Fruit fly (Drosophila melanogaster) whole organism, larva: Measurements from ENCODE around the gene Muc68E.

Experiments
- noc ChIP-seq: fragments of 200-800 bp; sonication (Bioruptor generic); optimal IDR thresholded peaks from 3 replicates; lab custom pipeline; 2019; ENCODE audit warnings: missing biosample characterization, mild to moderate bottlenecking, missing genetic modification characterization, moderate library complexity

The Muc68E gene

DNA sequence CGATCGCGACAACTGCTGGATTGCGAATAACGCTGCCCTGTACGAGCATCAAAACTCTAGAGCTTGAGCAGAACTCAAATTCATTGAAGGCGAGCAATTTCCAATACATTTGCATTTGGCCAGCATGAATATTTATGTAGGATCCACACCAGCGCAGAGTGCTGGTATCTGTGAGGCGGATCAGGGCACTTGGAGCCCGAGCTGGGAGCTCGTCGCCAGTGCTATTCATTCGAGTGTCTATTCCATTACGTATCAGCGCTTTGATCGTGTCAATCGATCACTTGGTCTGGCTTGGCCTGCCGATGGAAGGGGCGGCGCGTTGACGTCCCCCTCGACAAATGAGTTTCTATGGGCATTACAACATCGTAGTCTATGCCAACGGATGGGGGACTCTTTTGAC lies 6.7 kb downstream of the Muc68E start, which contains the start of gene prc:
Gene prc (minus strand): TSS at position 28 of the 400 bp plus-strand sequence.
- no peak for TF ChIP-seq noc (tag; lab: Kevin White, UChicago)

DNA sequence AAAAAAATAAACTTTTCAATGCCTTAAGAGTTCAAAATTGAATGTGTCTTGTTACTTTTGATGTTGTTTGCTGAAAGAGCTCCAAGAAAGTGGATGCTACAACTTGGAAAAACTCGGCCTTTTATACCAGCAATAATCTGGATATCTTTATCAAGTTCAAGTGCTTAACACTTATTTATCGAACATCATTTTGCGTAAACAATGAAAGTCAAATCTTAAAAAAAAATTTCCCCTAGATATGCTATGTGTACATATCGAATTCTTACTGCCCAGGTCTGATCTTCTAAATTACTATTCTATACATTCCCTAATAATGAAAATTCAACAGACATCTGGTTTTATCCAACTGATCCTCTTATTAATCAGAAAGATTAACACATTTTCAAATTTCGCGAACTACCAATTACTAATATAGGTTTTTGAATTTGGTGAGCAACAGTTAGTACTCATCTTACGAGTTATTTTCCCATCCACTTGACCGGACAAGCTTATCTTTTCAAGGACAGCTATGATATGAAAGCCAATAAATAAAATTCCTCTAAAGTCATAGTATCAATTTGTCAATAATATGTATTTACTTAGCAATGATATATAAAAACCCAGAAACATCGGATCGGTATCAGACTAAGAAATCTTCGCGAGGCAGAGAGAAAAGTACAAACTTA lies 15.0 kb downstream of the Muc68E start, which contains the start of the genes CG11570 and CG43294:
Gene CG11570 (minus strand): TSS at position 101 of the 665 bp plus-strand sequence.
Gene CG43294 (plus strand): TSS at position 615 of the 665 bp plus-strand sequence.
- no peak for TF ChIP-seq noc (tag; lab: Kevin White, UChicago)

DNA sequence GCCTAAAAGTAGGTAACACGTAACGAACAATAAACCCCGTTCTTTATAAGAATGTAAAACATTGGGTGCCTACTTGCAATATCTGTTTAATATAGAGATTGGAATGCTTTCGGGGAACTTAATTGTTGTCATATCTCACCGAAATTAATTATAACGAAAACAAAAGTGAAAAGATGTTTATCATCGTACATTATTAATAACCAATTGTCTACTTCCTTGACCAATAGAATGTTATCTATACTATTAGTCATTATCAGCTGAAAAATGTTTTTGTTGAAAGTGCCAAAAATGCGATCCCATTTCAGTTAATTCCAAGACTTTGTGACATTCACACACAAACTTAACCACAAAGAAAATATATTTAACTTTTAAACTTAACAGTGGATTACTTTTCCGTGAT lies 19.0 kb downstream of the Muc68E start, which contains the start of gene CG7248:
Gene CG7248 (plus strand): TSS at position 301 of the 400 bp plus-strand sequence.
- TF ChIP-seq noc (tag; lab: Kevin White, UChicago): no peak

DNA sequence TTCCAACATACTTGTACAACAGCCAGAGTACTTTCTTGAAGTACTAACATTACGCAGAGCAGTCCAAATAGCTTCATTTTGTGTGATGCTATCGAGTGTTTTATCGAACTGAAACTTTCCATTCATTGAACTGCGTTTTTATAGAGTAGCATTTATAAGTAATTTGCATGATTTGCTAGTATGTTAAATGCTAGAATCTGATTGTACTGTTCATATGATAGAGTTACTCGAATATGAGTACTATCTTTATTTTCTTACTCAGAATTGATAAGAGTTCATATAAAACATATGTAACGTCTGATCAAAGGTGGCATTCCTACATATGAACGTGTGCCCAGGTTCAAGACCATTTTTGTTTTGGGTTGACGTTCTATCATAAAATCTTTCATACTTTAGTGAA lies 19.6 kb downstream of the Muc68E start, which contains the start of gene obst-G:
Gene obst-G (minus strand): TSS at position 101 of the 400 bp plus-strand sequence.
- TF ChIP-seq noc (tag; lab: Kevin White, UChicago): no peak

DNA sequence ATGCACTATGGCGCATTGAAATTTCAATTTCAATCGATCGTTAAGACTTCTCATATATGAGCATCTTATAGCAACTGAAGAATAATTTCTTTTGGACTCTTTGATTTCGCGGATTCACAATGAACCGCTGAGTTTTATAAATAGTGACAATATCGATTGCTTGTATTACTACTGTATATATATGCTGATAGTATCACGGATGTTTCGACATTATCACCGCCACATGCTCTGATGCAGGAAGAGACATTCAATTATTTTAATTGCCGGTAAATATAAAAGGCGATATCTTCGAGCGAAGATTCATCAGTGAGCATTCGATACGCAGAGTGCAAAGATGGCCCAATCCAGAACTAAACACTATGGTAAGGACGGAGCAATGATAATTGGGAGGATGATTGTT lies 23.2 kb downstream of the Muc68E start, which contains the start of gene CG17826:
Gene CG17826 (plus strand): TSS at position 301 of the 400 bp plus-strand sequence.
- no peak for TF ChIP-seq noc (tag; lab: Kevin White, UChicago)

DNA sequence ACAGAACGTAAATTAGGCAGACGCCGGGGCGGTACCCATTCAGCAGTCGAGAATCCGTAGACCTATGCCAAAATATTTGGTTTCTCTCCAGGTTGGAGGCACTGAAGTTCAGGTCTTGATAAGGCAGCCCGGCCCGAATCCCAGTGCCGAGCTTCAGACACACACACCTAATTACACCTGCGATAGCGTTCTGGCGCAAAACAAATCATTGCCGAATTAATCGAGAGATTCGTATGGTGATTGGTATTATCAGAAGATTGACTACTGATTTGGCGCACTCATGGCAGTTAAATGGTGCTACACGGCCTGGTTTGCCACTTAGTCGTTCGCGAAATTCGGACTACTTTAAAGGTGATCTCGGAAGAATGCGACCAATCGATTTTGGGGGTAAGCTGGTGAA lies 25.4 kb downstream of the Muc68E start, which contains the start of gene CG7252:
Gene CG7252 (plus strand): TSS at position 319 of the 400 bp plus-strand sequence.
- no peak for TF ChIP-seq noc (tag; lab: Kevin White, UChicago)

DNA sequence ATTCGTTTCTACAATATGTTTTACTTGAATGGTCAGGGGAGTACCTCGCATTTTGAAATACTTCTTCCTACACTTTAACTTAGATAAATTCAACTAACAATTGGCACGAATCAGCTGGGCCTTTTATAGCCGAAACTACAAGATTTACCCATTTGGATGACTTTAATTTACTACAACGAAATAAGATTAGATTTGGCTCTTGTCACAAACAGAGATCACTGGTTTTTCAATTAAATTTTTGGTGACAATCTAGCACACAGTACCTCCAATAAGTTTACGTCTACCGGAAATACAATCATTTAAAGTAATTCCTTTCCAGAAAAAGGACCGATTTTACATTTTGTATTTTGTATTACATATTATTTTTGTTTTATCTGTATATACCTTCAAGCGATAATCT lies 28.0 kb downstream of the Muc68E start, which contains the start of gene CG5883:
Gene CG5883 (minus strand): TSS at position 101 of the 400 bp plus-strand sequence.
- no peak for TF ChIP-seq noc (tag; lab: Kevin White, UChicago)

DNA sequence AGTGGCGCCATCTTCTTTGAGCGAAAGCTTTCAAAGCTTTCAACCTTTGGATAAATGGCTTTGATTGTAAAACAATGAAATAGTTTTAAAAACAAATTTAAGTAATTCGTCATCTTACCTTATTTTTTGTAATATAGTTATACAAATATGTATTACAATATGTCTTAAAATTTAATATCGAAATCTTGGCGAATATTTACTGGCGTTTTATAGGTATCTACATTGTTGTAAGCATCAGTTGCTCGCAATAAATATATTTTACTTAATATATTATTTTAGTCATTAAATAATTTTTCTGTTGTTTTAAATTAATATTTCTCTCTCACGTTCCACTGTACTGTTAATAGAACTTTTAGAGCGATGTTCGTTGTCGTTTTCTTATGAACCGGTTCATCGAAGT lies 31.2 kb downstream of the Muc68E start, which contains the start of gene Rpt4R:
Gene Rpt4R (plus strand): TSS at position 301 of the 400 bp plus-strand sequence.
- no peak for TF ChIP-seq noc (tag; lab: Kevin White, UChicago)

DNA sequence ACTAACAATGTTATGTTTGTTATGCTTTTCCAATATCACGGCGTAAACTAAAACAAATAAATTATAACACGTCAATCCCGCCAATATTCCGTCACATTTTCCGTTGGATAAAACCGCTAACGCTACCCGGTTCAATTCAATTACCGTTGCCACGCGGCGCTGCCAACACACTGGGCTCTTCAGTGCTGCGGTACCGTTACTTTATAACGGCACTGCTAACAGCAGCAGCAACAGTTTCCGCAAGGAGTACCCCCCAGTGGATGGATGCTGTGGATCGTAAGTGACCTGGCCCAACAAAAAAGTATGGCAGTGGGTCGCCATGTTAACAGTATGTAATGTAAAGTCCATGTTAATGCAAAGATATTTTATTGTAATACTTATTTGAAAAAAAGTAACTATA lies 34.1 kb downstream of the Muc68E start, which contains the start of gene CG44837:
Gene CG44837 (minus strand): TSS at position 157 of the 400 bp plus-strand sequence.
- TF ChIP-seq noc (tag; lab: Kevin White, UChicago): no peak

DNA sequence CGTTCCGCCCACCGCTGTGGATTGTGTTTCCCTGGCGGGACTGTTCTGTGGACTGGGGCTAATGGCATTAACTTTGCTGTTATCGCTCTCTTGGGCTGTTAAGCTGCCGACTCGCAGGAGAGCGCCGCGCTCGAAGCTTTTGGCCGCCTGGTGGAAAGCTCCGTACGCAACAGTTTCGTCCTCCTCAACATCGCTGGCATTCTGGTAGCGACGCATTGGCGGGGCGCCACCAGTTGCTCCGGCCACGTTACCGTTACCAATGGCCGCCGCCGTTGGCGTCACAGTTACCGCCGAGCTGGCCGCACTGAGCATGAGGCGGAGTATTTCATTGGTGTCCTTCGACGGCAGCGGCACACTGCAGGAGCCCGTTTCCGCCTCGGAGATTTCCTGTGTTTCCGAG lies 35.5 kb downstream of the Muc68E start:
- TF ChIP-seq noc (tag; lab: Kevin White, UChicago): no peak

DNA sequence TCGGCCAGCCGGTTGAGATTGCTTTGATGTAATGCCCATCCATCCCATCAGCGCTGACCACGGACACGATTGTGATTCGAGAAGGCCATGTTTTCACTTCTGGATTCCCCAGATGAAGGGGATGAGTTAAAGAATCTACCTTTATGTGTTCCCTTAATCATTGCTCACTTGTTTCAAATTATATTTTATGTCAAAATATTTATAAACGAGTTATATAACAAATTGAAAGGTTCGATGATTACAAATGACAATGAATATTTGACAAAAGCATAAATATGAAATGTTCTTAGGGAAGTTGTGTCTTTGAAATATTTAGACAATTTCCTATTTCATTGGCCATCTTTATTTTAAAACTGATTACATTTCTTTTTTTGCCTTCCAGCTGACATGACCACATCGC lies 41.2 kb downstream of the Muc68E start:
- no peak for TF ChIP-seq noc (tag; lab: Kevin White, UChicago)

DNA sequence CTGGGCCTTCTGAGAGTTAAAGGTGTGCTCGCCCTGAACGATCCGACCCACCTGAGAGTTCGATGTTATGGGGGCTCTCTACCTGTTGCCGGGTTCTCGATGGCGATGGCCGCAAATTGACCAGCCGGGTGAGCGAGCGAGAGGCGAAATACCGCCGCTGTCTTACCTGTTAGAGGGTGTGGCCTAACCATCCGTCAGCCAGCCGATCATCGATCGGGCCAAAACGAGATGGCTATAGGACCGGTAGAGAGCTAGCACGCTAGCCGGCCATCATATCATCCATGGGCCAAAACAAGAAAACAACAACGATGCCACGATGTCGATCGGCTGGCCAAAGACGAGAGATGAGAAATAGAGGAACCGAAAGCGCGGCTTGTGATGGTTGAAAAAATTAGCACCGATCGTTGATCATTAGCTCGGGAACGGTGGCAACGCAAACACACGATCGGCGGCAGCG lies 45.5 kb downstream of the Muc68E start, which contains the start of gene byn:
Gene byn (plus strand): TSS at position 407 of the 457 bp plus-strand sequence.
- TF ChIP-seq noc (tag; lab: Kevin White, UChicago): no peak

DNA sequence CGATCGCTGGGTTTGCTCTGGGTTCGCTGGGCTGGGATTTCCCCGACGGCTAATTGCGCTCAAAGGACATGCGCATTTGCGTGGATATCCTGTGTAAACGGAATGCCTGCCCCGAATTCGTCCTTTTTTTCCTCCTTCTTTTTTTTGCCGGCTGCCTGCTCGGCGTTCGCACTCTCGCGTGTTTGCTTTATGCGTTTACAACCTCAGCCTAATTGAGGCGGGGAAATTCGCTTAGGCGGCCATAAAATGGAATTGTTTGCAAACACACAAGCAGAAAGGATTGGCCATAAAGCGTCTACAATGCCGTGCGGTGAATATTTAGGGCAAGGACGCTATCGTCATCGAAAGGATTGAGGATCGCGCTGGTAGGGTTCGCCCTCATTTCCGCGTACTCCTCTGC lies 47.4 kb downstream of the Muc68E start:
- no peak for TF ChIP-seq noc (tag; lab: Kevin White, UChicago)

DNA sequence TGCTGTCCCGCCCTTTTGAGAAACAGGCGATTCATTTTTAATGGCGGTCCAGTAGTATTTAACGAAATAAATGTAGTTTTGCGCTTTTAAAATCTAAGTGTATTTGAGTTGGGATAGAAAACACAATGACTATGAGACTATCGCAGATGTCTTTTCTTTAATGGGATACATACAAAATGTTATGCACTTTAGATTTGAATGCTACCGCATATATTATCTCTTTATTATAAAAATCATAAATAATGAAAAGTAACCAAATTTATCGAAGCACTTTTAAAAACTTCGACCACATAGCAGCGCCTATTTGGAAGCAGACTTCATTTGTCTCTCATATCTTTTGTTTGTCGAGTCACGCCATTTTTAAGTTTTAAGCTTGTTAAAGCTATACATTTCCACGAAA lies 48.1 kb downstream of the Muc68E start, which contains the start of gene SdhAL:
Gene SdhAL (minus strand): TSS at position 101 of the 400 bp plus-strand sequence.
- TF ChIP-seq noc (tag; lab: Kevin White, UChicago): no peak

DNA sequence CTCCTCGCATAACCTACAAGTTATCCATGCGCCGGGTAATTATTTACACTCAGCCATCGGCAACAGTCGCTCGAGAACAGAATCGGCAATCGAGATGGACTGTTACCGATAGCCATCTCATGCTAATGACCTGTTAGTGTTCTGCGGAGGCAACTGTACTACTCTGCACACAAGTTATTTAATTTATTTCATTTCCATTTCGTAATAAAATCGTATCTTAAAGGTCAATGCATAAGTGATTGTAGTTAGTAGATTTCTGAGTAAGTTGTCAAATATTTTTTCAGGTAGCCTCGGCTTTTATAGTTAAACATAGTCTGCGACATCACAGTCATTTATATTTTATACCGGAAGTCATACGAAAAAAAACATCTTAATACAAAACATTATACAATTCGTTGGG lies 51.6 kb downstream of the Muc68E start, which contains the start of gene CG11588:
Gene CG11588 (plus strand): TSS at position 301 of the 400 bp plus-strand sequence.
- TF ChIP-seq noc (tag; lab: Kevin White, UChicago): no peak

DNA sequence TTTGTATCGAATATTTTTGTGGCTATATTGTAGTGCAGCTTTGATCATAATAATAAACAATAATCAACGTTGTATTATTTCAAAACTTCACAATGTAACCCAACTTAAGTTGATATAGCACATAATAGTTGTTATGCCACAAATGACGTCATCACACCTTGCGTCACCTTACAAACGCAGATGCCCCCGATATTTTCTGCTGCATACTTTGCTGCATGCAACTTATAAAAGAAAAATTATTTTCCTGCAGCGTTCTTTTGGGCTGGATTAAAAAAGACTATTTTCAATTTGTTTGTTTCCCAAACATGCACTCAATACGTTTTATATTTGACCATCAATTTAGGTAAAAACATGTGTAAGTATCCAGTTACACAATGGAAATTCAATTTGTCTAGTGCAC lies 54.6 kb downstream of the Muc68E start:
- TF ChIP-seq noc (tag; lab: Kevin White, UChicago): no peak
